Worm (Caenorhabditis elegans) whole organism, L1 larva: ENCODE results near the gene ceh-31.

Source experiments
- F16B12.6 ChIP-seq: fragments of 150-350 bp; optimal IDR thresholded peaks from 2 replicates; lab custom pipeline; 2014; ENCODE audit warnings: missing biosample characterization, missing genetic modification characterization
- ceh-88 ChIP-seq: fragments of 200-800 bp; sonication (Bioruptor generic); IDR thresholded peaks from 2 replicates; pipeline ENCODE4 v1.3.6; 2022; ENCODE audit warnings: missing genetic modification characterization, missing compliant biosample characterization
- nhr-12 ChIP-seq: sonication (generic microtip); optimal IDR thresholded peaks from 2 replicates; lab custom pipeline; 2017; ENCODE audit warnings: missing biosample characterization, missing genetic modification characterization
- skn-1 ChIP-seq: fragments of 150-350 bp; optimal IDR thresholded peaks from 2 replicates; lab custom pipeline; 2014; ENCODE audit warnings: missing biosample characterization, missing genetic modification characterization
- ztf-11 ChIP-seq, 2 experiments: sonication (generic microtip); optimal IDR thresholded peaks; 2 replicates each; lab custom pipeline; 2016 to 2017; ENCODE audit warnings: missing genetic modification characterization in 2 of 2, missing biosample characterization in 1 of 2, missing compliant biosample characterization in 1 of 2

- TF ChIP-seq ztf-11 (tag; optimal IDR thresholded peaks at IDR 0.05; lab: Kevin White, UChicago) (no peak), nhr-12 (tag; lab: Kevin White, UChicago) (no peak), skn-1 (tag; lab: Kevin White, UChicago) (no peak), F16B12.6 (tag; lab: Kevin White, UChicago) (no peak), ceh-88 (GFP tag; lab: Robert Waterston, UW) (no peak)
These were observed 47.7 kb downstream of the ceh-31 start for ce11 chrX:3022330-3023088.
